In genomic region chr3L:10230542-10230941, dm6 we compare ENCODE assay signal across 3 fruit fly cellular contexts.
TF ChIP-seq lines count a peak whose summit lies in the region.

No protein-coding gene starts in this region.

- no peak for TF ChIP-seq CTCF in whole organism, embryonic (GFP tag; optimal IDR thresholded peaks at IDR 0.05; lab: Kevin White, UChicago)

TF ChIP-seq in whole organism, embryonic, 481 proteins besides CTCF, POLR2A, EP300 and RAD21:
- TF ChIP-seq CG12299 (tag; optimal IDR thresholded peaks at IDR 0.05; lab: Kevin White, UChicago) (no peak), CG9609 (GFP tag; optimal IDR thresholded peaks at IDR 0.05; lab: Kevin White, UChicago) (no peak), Drgx (GFP tag; IDR thresholded peaks at IDR 0.05; lab: Robert Waterston, UW) (peak; percentile 54; the same call in 1 of the 2 replicates), Ets65A (GFP tag; lab: Kevin White, UChicago) (peak; percentile 58), Taf1 (GFP tag; IDR thresholded peaks at IDR 0.05; lab: Robert Waterston, UW) (no peak), Dref (GFP tag; IDR thresholded peaks at IDR 0.05; lab: Robert Waterston, UW) (no peak)
TF ChIP-seq in whole organism, embryonic: peak in this region for 2.

TF ChIP-seq in whole organism, prepupa, 60 proteins besides CTCF, POLR2A, EP300 and RAD21:
- TF ChIP-seq CG32006 (GFP tag; optimal IDR thresholded peaks at IDR 0.05; lab: Kevin White, UChicago) (peak; percentile 49), Gug (GFP tag; IDR thresholded peaks at IDR 0.05; lab: Robert Waterston, UW) (0 out of 2 replicates have a peak, but pooled peaks have one; percentile 24), CG6808 (GFP tag; optimal IDR thresholded peaks at IDR 0.05; lab: Kevin White, UChicago) (no peak), Lpt (GFP tag; optimal IDR thresholded peaks at IDR 0.05; lab: Kevin White, UChicago) (no peak), pdm3 (GFP tag; optimal IDR thresholded peaks at IDR 0.05; lab: Kevin White, UChicago) (peak; percentile 15), CG15336 (GFP tag; IDR thresholded peaks at IDR 0.05; lab: Robert Waterston, UW) (peak; percentile 43), dac (GFP tag; optimal IDR thresholded peaks at IDR 0.05; lab: Kevin White, UChicago) (no peak), CG6163 (GFP tag; IDR thresholded peaks at IDR 0.05; lab: Robert Waterston, UW) (peak; percentile 36; the same call in 2 of the 3 replicates), Eip93F (GFP tag; optimal IDR thresholded peaks at IDR 0.05; lab: Kevin White, UChicago) (no peak), CG4318 (GFP tag; optimal IDR thresholded peaks at IDR 0.05; lab: Kevin White, UChicago) (peak; percentile 4), Hr4 (GFP tag; optimal IDR thresholded peaks at IDR 0.05; lab: Kevin White, UChicago) (peak; percentile 11), cyc (GFP tag; optimal IDR thresholded peaks at IDR 0.05; lab: Kevin White, UChicago) (no peak), CG11294 (GFP tag; IDR thresholded peaks at IDR 0.05; lab: Robert Waterston, UW) (peak; percentile 32; the same call in 1 of the 2 replicates)

TF ChIP-seq in whole organism, pupa, 21 proteins besides CTCF, POLR2A, EP300 and RAD21:
- TF ChIP-seq CG4496 (GFP tag; IDR thresholded peaks at IDR 0.05; lab: Robert Waterston, UW) = peak; percentile 54; the same call in 2 of the 3 replicates
- TF ChIP-seq fd96Ca (GFP tag; IDR thresholded peaks at IDR 0.05; lab: Robert Waterston, UW) = peak; percentile 29; the same call in 1 of the 3 replicates
- TF ChIP-seq rn (GFP tag; IDR thresholded peaks at IDR 0.05; lab: Robert Waterston, UW) = 0 out of 2 replicates have a peak, but pooled peaks have one; percentile 19
- peak; percentile 29 for TF ChIP-seq CG14655 (GFP tag; optimal IDR thresholded peaks at IDR 0.05; lab: Kevin White, UChicago)
- no peak for TF ChIP-seq CG34367 (tag; optimal IDR thresholded peaks at IDR 0.05; lab: Kevin White, UChicago)
- peak; percentile 47 for TF ChIP-seq Ets98B (GFP tag; IDR thresholded peaks at IDR 0.05; lab: Robert Waterston, UW)
- TF ChIP-seq CG8159 (tag; optimal IDR thresholded peaks at IDR 0.05; lab: Kevin White, UChicago) = no peak

Comparison
In these comparisons a context has a peak if more than half of its experiments do, and no peak if none do; other contexts are left out.
1. Of the 7 proteins assayed by ChIP-seq in both whole organism, embryonic and whole organism, prepupa: peak only in whole organism, embryonic: none; only in whole organism, prepupa: Gug; in both: none; in neither: 6.